Worm (Caenorhabditis elegans) whole organism, L2 larva: Measurements from ENCODE around the gene scb-1.

Experiments used
- aly-2 ChIP-seq: fragments of 150-350 bp; optimal IDR thresholded peaks from 2 replicates; lab custom pipeline; 2014; ENCODE audit warnings: missing biosample characterization, missing genetic modification characterization
- blmp-1 ChIP-seq: sonication (generic microtip); optimal IDR thresholded peaks from 2 replicates; lab custom pipeline; 2017; ENCODE audit warnings: missing genetic modification characterization, mild to moderate bottlenecking, missing compliant biosample characterization, antibody characterized with exemption, moderate library complexity; ENCODE audit not compliant: insufficient read depth
- ceh-82 ChIP-seq: fragments of 150-350 bp; optimal IDR thresholded peaks from 2 replicates; lab custom pipeline; 2014; ENCODE audit warnings: missing biosample characterization, missing genetic modification characterization
- dmd-4 ChIP-seq: sonication (generic microtip); optimal IDR thresholded peaks from 2 replicates; lab custom pipeline; 2017; ENCODE audit warnings: missing biosample characterization, missing genetic modification characterization
- lin-39 ChIP-seq: fragments of 150-350 bp; optimal IDR thresholded peaks from 2 replicates; lab custom pipeline; 2014; ENCODE audit warnings: missing biosample characterization, missing genetic modification reagents, missing genetic modification characterization
- lsy-2 ChIP-seq, 2 experiments: fragments of 150-350 bp in 1 of 2; sonication (generic microtip) in 1 of 2; optimal IDR thresholded peaks; 2 replicates each; lab custom pipeline; 2014 to 2017; ENCODE audit warnings: missing biosample characterization in 2 of 2, missing genetic modification characterization in 2 of 2
- nhr-12 ChIP-seq: fragments of 150-350 bp; optimal IDR thresholded peaks from 2 replicates; lab custom pipeline; 2014; ENCODE audit warnings: missing biosample characterization, missing genetic modification characterization
- snpc-4 ChIP-seq: fragments of 150-350 bp; optimal IDR thresholded peaks from 2 replicates; lab custom pipeline; 2014; ENCODE audit warnings: missing biosample characterization, missing genetic modification characterization
- unc-62 ChIP-seq: fragments of 150-350 bp; optimal IDR thresholded peaks from 2 replicates; lab custom pipeline; 2014; ENCODE audit warnings: missing biosample characterization, missing genetic modification reagents, missing genetic modification characterization
- ztf-11 ChIP-seq: sonication (generic microtip); optimal IDR thresholded peaks from 2 replicates; lab custom pipeline; 2017; ENCODE audit warnings: missing biosample characterization, missing genetic modification characterization
- ztf-4 ChIP-seq: fragments of 150-350 bp; optimal IDR thresholded peaks from 2 replicates; lab custom pipeline; 2014; ENCODE audit warnings: missing biosample characterization, missing genetic modification characterization

- TF ChIP-seq ceh-82 (no peak), snpc-4 (tag; lab: Kevin White, UChicago) (no peak), nhr-12 (tag; lab: Kevin White, UChicago) (no peak), blmp-1 (tag; lab: Kevin White, UChicago) (no peak), lin-39 (tag; lab: Kevin White, UChicago) (no peak), ztf-11 (tag; lab: Kevin White, UChicago) (no peak), lsy-2 (tag; optimal IDR thresholded peaks at IDR 0.05; lab: Kevin White, UChicago) (no peak), ztf-4 (no peak), aly-2 (tag; lab: Kevin White, UChicago) (no peak), dmd-4 (no peak), unc-62 (GFP tag; lab: Kevin White, UChicago) (no peak)
Observed at ce11 chrV:11133516-11133915, 14.0 kb upstream of the scb-1 start.
